Fruit fly (Drosophila melanogaster) whole organism, pupa: Measurements from ENCODE around the gene U2af38.

Experiments
- CG10348 ChIP-seq: fragments of 200-800 bp; sonication (Bioruptor generic); IDR thresholded peaks from 2 replicates; pipeline ENCODE4 v1.3.6; 2022; ENCODE audit warnings: missing biosample characterization, missing genetic modification characterization
- CG12605 ChIP-seq: fragments of 200-800 bp; sonication (Bioruptor generic); IDR thresholded peaks from 2 replicates; pipeline ENCODE4 v1.3.6; 2022; ENCODE audit warnings: missing biosample characterization, missing genetic modification characterization
- CG13204 ChIP-seq: fragments of 200-800 bp; sonication (Bioruptor generic); optimal IDR thresholded peaks from 2 replicates; lab custom pipeline; 2018; ENCODE audit warnings: missing biosample characterization, mild to moderate bottlenecking, missing genetic modification characterization, moderate library complexity
- CG14655 ChIP-seq: fragments of 200-800 bp; sonication (Bioruptor generic); optimal IDR thresholded peaks from 3 replicates; lab custom pipeline; 2017; ENCODE audit warnings: mild to moderate bottlenecking, missing biosample characterization, missing genetic modification reagents, missing genetic modification characterization
- CG15710 ChIP-seq: fragments of 200-800 bp; sonication (Bioruptor generic); optimal IDR thresholded peaks from 2 replicates; lab custom pipeline; 2018; ENCODE audit warnings: missing biosample characterization, mild to moderate bottlenecking, missing genetic modification characterization, moderate library complexity
- CG17806 ChIP-seq: fragments of 200-800 bp; sonication (Bioruptor generic); optimal IDR thresholded peaks from 2 replicates; lab custom pipeline; 2018; ENCODE audit warnings: missing biosample characterization, mild to moderate bottlenecking, missing genetic modification characterization, moderate library complexity
- CG32121 ChIP-seq: fragments of 200-800 bp; sonication (Bioruptor generic); IDR thresholded peaks from 2 replicates; pipeline ENCODE4 v1.3.6; 2022; ENCODE audit warnings: missing biosample characterization, missing genetic modification characterization
- CG34367 ChIP-seq: fragments of 200-800 bp; sonication (Bioruptor generic); optimal IDR thresholded peaks from 2 replicates; lab custom pipeline; 2018; ENCODE audit warnings: missing biosample characterization, mild to moderate bottlenecking, missing genetic modification characterization
- CG4496 ChIP-seq: fragments of 200-800 bp; sonication (Bioruptor generic); IDR thresholded peaks from 3 replicates; pipeline ENCODE4 v1.3.6; 2022; ENCODE audit warnings: missing biosample characterization, missing genetic modification characterization
- CG8159 ChIP-seq: fragments of 200-800 bp; sonication (Bioruptor generic); optimal IDR thresholded peaks from 3 replicates; lab custom pipeline; 2018; ENCODE audit warnings: missing biosample characterization, mild to moderate bottlenecking, missing genetic modification characterization, moderate library complexity
- CG8301 ChIP-seq: fragments of 200-800 bp; sonication (Bioruptor generic); optimal IDR thresholded peaks from 2 replicates; lab custom pipeline; 2018; ENCODE audit warnings: missing biosample characterization, mild to moderate bottlenecking, missing genetic modification characterization
- CG9948 ChIP-seq: fragments of 200-800 bp; sonication (Bioruptor generic); optimal IDR thresholded peaks from 2 replicates; lab custom pipeline; 2018; ENCODE audit warnings: missing biosample characterization, mild to moderate bottlenecking, missing genetic modification characterization, moderate library complexity
- D1 ChIP-seq: fragments of 200-800 bp; sonication (Bioruptor generic); optimal IDR thresholded peaks from 2 replicates; lab custom pipeline; 2018; ENCODE audit warnings: missing biosample characterization, mild to moderate bottlenecking, missing genetic modification characterization, moderate library complexity
- EcR ChIP-seq: fragments of 200-800 bp; sonication (Bioruptor generic); optimal IDR thresholded peaks from 3 replicates; lab custom pipeline; 2019; ENCODE audit warnings: missing biosample characterization, missing genetic modification characterization, mild to moderate bottlenecking, moderate library complexity, missing genetic modification reagents
- Ets98B ChIP-seq: fragments of 200-800 bp; sonication (Bioruptor generic); IDR thresholded peaks from 2 replicates; pipeline ENCODE4 v1.3.6; 2022; ENCODE audit warnings: missing biosample characterization, missing genetic modification characterization
- Pif1A ChIP-seq: fragments of 200-800 bp; sonication (Bioruptor generic); optimal IDR thresholded peaks from 3 replicates; lab custom pipeline; 2016; ENCODE audit warnings: missing biosample characterization, missing genetic modification characterization
- Pif1B ChIP-seq: fragments of 200-800 bp; sonication (Bioruptor generic); optimal IDR thresholded peaks from 3 replicates; lab custom pipeline; 2016; ENCODE audit warnings: missing biosample characterization, missing genetic modification characterization
- Snoo ChIP-seq: fragments of 200-800 bp; sonication (Bioruptor generic); optimal IDR thresholded peaks from 3 replicates; lab custom pipeline; 2017; ENCODE audit warnings: missing biosample characterization, mild to moderate bottlenecking, missing genetic modification characterization, inconsistent platforms
- fd96Ca ChIP-seq: fragments of 200-800 bp; sonication (Bioruptor generic); IDR thresholded peaks from 3 replicates; pipeline ENCODE4 v1.3.6; 2022; ENCODE audit warnings: missing biosample characterization, missing genetic modification characterization
- gl ChIP-seq: fragments of 200-800 bp; sonication (Bioruptor generic); optimal IDR thresholded peaks from 2 replicates; lab custom pipeline; 2018; ENCODE audit warnings: missing biosample characterization, mild to moderate bottlenecking, missing genetic modification characterization
- rn ChIP-seq: fragments of 200-800 bp; sonication (Bioruptor generic); IDR thresholded peaks from 2 replicates; pipeline ENCODE4 v1.3.6; 2022; ENCODE audit warnings: missing biosample characterization, missing genetic modification characterization

The U2af38 gene

DNA sequence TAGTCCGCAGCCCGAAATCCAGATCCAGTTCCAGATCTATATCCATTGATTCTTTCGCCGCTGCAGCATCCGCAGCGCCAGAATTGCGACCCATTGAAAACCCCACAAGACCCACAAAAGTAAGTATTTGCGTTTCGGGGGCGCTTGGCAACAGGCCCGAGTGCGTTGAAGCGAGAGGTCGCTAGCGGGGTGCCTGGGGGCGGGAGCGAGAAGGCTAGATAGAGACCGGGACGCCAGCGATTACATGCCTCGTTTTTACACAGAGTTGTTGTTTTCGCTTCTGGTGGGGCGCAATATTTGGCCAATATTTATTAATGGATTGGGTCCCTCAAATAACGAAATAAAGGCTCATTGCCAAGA is 3.8 kb upstream of the U2af38 start:
- no peak for TF ChIP-seq EcR
- no peak for TF ChIP-seq CG10348 (GFP tag; lab: Robert Waterston, UW)
- no peak for TF ChIP-seq CG17806 (tag; lab: Kevin White, UChicago)
- TF ChIP-seq Ets98B (GFP tag; lab: Robert Waterston, UW), result peak; percentile 22; the same call in 1 of the 2 replicates
- TF ChIP-seq CG8159 (tag; lab: Kevin White, UChicago), result no peak
- TF ChIP-seq CG8301 (tag; lab: Kevin White, UChicago), result no peak
- TF ChIP-seq D1 (tag; lab: Kevin White, UChicago), result no peak
- TF ChIP-seq CG14655 (GFP tag; lab: Kevin White, UChicago), result no peak
- no peak for TF ChIP-seq rn (GFP tag; lab: Robert Waterston, UW)
- TF ChIP-seq CG13204 (GFP tag; lab: Kevin White, UChicago), result peak; percentile 79
- no peak for TF ChIP-seq CG12605 (GFP tag; lab: Robert Waterston, UW)
- TF ChIP-seq fd96Ca (GFP tag; lab: Robert Waterston, UW), result peak; percentile 16; the same call in 1 of the 3 replicates
- peak; percentile 62; the same call in 1 of the 2 replicates for TF ChIP-seq CG32121 (GFP tag; lab: Robert Waterston, UW)
- no peak for TF ChIP-seq gl (tag; lab: Kevin White, UChicago)
- TF ChIP-seq CG34367 (tag; lab: Kevin White, UChicago), result no peak

DNA sequence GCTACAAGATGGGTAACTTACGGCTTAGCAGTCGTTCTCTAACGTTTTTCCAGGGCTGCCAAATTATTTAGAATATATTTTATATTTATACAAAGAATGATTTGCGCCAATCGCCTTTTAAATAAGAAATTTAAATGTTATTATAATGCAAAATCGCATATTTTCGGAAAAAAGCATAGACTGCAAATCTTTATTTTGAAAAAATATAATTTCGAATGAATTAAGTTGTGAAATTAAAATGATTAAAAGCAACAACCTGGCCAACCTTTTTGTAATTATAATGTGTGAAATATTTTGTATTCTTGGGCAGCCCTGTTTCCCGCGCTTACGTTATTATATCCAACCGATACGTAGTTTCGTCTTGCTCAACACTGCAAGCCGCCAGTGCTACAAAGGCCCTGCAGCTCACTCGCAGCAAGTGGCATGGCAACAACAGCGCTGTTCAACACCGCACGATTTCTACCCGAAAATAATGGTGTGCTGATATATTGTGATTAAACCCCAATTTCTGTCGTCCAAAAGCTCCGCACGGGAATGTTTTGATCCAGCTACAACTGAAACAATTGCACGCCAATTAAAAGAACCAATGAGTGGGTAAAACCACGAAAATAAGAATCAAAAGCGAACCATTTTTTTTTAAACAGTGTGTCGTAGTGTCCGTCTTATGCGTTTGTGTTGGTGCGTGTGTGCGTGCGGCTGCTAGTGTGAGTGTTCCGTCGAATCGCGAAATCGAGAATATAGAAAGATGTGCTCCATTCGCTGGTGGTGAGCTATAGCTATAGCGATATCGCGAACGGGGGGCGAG is 3.2 kb upstream of the U2af38 start, which contains the start of gene Pi3K21B:
Pi3K21B (plus strand) TSS at position 401 of the 805 bp plus-strand sequence.
- TF ChIP-seq CG15710 (tag; lab: Kevin White, UChicago) (peak; percentile 90), fd96Ca (GFP tag; lab: Robert Waterston, UW) (peak; percentile 54; the same call in 1 of the 3 replicates), CG9948 (tag; lab: Kevin White, UChicago) (peak; percentile 83), rn (GFP tag; lab: Robert Waterston, UW) (peak; percentile 48; the same call in 1 of the 2 replicates), Snoo (tag; lab: Kevin White, UChicago) (peak; percentile 89), Pif1B (GFP tag; lab: Kevin White, UChicago) (peak; percentile 53), CG8301 (tag; lab: Kevin White, UChicago) (peak; percentile 71), CG4496 (GFP tag; lab: Robert Waterston, UW) (peak; percentile 85), CG12605 (GFP tag; lab: Robert Waterston, UW) (peak; percentile 63), D1 (tag; lab: Kevin White, UChicago) (no peak), CG10348 (GFP tag; lab: Robert Waterston, UW) (peak; percentile 79), CG14655 (GFP tag; lab: Kevin White, UChicago) (no peak), gl (tag; lab: Kevin White, UChicago) (no peak), CG8159 (tag; lab: Kevin White, UChicago) (peak; percentile 87), EcR (no peak), Pif1A (GFP tag; lab: Kevin White, UChicago) (peak; percentile 83), CG17806 (tag; lab: Kevin White, UChicago) (peak; percentile 75), Ets98B (GFP tag; lab: Robert Waterston, UW) (peak; percentile 73), CG34367 (tag; lab: Kevin White, UChicago) (peak; percentile 80), CG13204 (GFP tag; lab: Kevin White, UChicago) (no peak), CG32121 (GFP tag; lab: Robert Waterston, UW) (peak; percentile 67; the same call in 1 of the 2 replicates)

DNA sequence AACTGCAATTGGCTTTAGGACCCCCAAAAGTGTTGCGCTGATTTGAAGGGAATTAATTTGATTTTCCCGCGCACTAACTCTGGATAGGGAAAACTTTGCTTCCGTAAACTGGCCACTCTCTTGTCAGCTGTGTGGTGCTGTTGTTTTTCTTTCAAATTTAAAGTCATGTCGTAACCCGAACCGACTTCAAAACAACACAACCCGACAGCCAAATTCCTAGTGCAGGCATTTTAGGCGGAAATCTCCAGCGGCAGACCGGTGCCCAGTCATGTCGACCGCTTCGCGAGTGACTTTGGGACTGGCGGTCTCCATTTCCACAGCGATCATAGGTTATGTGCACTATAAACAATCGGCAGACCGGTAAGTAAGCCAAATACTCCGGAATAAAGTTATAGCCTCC is 2.2 kb downstream of the U2af38 start, which contains the start of gene CG11562:
CG11562 (plus strand) TSS at position 119 of the 400 bp plus-strand sequence.
- TF ChIP-seq CG14655 (GFP tag; lab: Kevin White, UChicago) (no peak), EcR (no peak), CG10348 (GFP tag; lab: Robert Waterston, UW) (no peak), Ets98B (GFP tag; lab: Robert Waterston, UW) (no peak; the same call in 1 of the 2 replicates), rn (GFP tag; lab: Robert Waterston, UW) (no peak), CG13204 (GFP tag; lab: Kevin White, UChicago) (no peak), CG8301 (tag; lab: Kevin White, UChicago) (no peak), CG34367 (tag; lab: Kevin White, UChicago) (no peak), fd96Ca (GFP tag; lab: Robert Waterston, UW) (no peak), Snoo (tag; lab: Kevin White, UChicago) (no peak), CG32121 (GFP tag; lab: Robert Waterston, UW) (no peak), CG4496 (GFP tag; lab: Robert Waterston, UW) (no peak), Pif1B (GFP tag; lab: Kevin White, UChicago) (no peak), CG12605 (GFP tag; lab: Robert Waterston, UW) (no peak), CG8159 (tag; lab: Kevin White, UChicago) (no peak), D1 (tag; lab: Kevin White, UChicago) (no peak), CG17806 (tag; lab: Kevin White, UChicago) (no peak), gl (tag; lab: Kevin White, UChicago) (no peak), CG9948 (tag; lab: Kevin White, UChicago) (no peak)

DNA sequence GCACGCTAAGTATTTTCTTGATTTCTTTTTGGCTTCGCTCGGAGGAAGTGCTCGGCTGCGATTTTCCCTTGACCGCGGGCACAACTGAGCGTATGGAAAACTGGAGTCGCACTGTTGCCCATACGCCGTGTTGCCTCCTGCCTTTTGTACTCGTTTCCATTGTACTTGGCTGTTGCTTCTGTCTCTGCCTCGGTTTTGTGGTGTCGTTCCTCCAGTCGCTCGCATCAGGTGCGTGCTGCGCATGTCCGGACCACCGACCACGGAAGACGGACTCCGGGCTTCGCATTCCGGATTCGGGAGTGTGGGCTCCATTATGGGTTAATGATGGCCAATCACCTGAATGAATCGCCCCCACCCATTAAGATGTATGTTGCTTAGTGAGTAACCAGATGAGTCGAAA is 2.8 kb downstream of the U2af38 start, which contains the start of gene CG3625:
CG3625 (minus strand) TSS at position 139 of the 400 bp plus-strand sequence.
- TF ChIP-seq D1 (tag; lab: Kevin White, UChicago), result no peak
- TF ChIP-seq rn (GFP tag; lab: Robert Waterston, UW), result no peak
- TF ChIP-seq CG13204 (GFP tag; lab: Kevin White, UChicago), result no peak
- 0 out of 3 replicates have a peak, but pooled peaks have one; percentile 7 for TF ChIP-seq fd96Ca (GFP tag; lab: Robert Waterston, UW)
- 0 out of 3 replicates have a peak, but pooled peaks have one; percentile 25 for TF ChIP-seq CG4496 (GFP tag; lab: Robert Waterston, UW)
- no peak for TF ChIP-seq CG12605 (GFP tag; lab: Robert Waterston, UW)
- no peak for TF ChIP-seq Ets98B (GFP tag; lab: Robert Waterston, UW)
- TF ChIP-seq, all 21 proteins: peak for 2
